Worm (Caenorhabditis elegans) whole organism, L1 larva: ENCODE results near the gene ins-10.
"Not testable (repeated sequence)": the region's sequence is repeated elsewhere in the genome, so short reads cannot be mapped to it uniquely, and the experiment has no call there.

Experiments
- F16B12.6 ChIP-seq: fragments of 150-350 bp; optimal IDR thresholded peaks from 2 replicates; lab custom pipeline; 2014; ENCODE audit warnings: missing biosample characterization, missing genetic modification characterization
- Y116A8C.19 ChIP-seq: sonication (generic microtip); optimal IDR thresholded peaks from 2 replicates; lab custom pipeline; 2016; ENCODE audit warnings: missing compliant biosample characterization, missing genetic modification characterization, borderline replicate concordance
- ama-1 ChIP-seq: fragments of 150-350 bp; optimal IDR thresholded peaks from 2 replicates; lab custom pipeline; 2014
- blmp-1 ChIP-seq: fragments of 150-350 bp; optimal IDR thresholded peaks from 2 replicates; lab custom pipeline; 2014; ENCODE audit warnings: missing biosample characterization, missing genetic modification characterization
- ceh-88 ChIP-seq: fragments of 200-800 bp; sonication (Bioruptor generic); IDR thresholded peaks from 2 replicates; pipeline ENCODE4 v1.3.6; 2022; ENCODE audit warnings: missing genetic modification characterization, missing compliant biosample characterization
- ceh-90 ChIP-seq: sonication (generic microtip); optimal IDR thresholded peaks from 2 replicates; lab custom pipeline; 2016; ENCODE audit warnings: missing genetic modification characterization, missing compliant biosample characterization
- dpl-1 ChIP-seq, 3 experiments: fragments of 150-350 bp in 2 of 3; sonication (generic microtip) in 1 of 3; optimal IDR thresholded peaks; 2 replicates each; lab custom pipeline; 2014 to 2017; ENCODE audit warnings: missing biosample characterization in 3 of 3, missing genetic modification characterization in 3 of 3, missing genetic modification reagents in 3 of 3
- dsc-1 ChIP-seq: sonication (generic microtip); optimal IDR thresholded peaks from 2 replicates; lab custom pipeline; 2016; ENCODE audit warnings: mild to moderate bottlenecking, missing genetic modification characterization, missing compliant biosample characterization
- efl-1 ChIP-seq, 4 experiments: fragments of 150-350 bp; optimal IDR thresholded peaks in 3 of 4; peaks in 1 of 4; 1 replicate in 1 of 4; 2 replicates in 3 of 4; lab custom pipeline; 2014; ENCODE audit warnings: missing biosample characterization in 2 of 4, missing genetic modification characterization in 2 of 4, missing genetic modification reagents in 2 of 4
- efl-3 ChIP-seq: fragments of 200-800 bp; sonication (Bioruptor generic); optimal IDR thresholded peaks from 2 replicates; lab custom pipeline; 2018; ENCODE audit warnings: mild to moderate bottlenecking, missing genetic modification characterization, missing compliant biosample characterization
- fkh-8 ChIP-seq: sonication (generic microtip); optimal IDR thresholded peaks from 2 replicates; lab custom pipeline; 2016; ENCODE audit warnings: mild to moderate bottlenecking, missing genetic modification characterization, missing compliant biosample characterization
- grh-1 ChIP-seq: fragments of 200-800 bp; sonication (Bioruptor generic); IDR thresholded peaks from 2 replicates; pipeline ENCODE4 v1.3.6; 2022; ENCODE audit warnings: missing genetic modification reagents, missing genetic modification characterization, missing compliant biosample characterization
- hlh-4 ChIP-seq: sonication (generic microtip); optimal IDR thresholded peaks from 2 replicates; lab custom pipeline; 2016; ENCODE audit warnings: mild to moderate bottlenecking, missing genetic modification characterization, missing compliant biosample characterization
- hpl-2 ChIP-seq: fragments of 150-350 bp; optimal IDR thresholded peaks from 2 replicates; lab custom pipeline; 2014; ENCODE audit warnings: missing biosample characterization, missing genetic modification reagents, missing genetic modification characterization
- isw-1 ChIP-seq: fragments of 200-800 bp; sonication (Bioruptor generic); IDR thresholded peaks from 2 replicates; pipeline ENCODE4 v1.3.6; 2022; ENCODE audit warnings: missing genetic modification characterization, missing compliant biosample characterization
- lin-14 ChIP-seq: fragments of 200-800 bp; sonication (Bioruptor generic); optimal IDR thresholded peaks from 2 replicates; lab custom pipeline; 2018; ENCODE audit warnings: mild to moderate bottlenecking, missing genetic modification characterization, moderate library complexity, missing compliant biosample characterization
- lin-35 ChIP-seq, 2 experiments: fragments of 150-350 bp; optimal IDR thresholded peaks; 2 replicates each; lab custom pipeline; 2014; ENCODE audit warnings: missing biosample characterization in 2 of 2, missing genetic modification characterization in 2 of 2, missing genetic modification reagents in 2 of 2
- lir-3 ChIP-seq: sonication (generic microtip); optimal IDR thresholded peaks from 2 replicates; lab custom pipeline; 2016; ENCODE audit warnings: mild to moderate bottlenecking, missing genetic modification characterization, moderate library complexity, missing compliant biosample characterization; ENCODE audit not compliant: poor library complexity
- mab-9 ChIP-seq: fragments of 200-800 bp; sonication (Bioruptor generic); IDR thresholded peaks from 2 replicates; pipeline ENCODE4 v1.3.6; 2022; ENCODE audit warnings: missing genetic modification reagents, missing genetic modification characterization, missing compliant biosample characterization
- mep-1 ChIP-seq: fragments of 150-350 bp; optimal IDR thresholded peaks from 2 replicates; lab custom pipeline; 2014; ENCODE audit warnings: missing biosample characterization, missing genetic modification characterization
- nhr-11 ChIP-seq: fragments of 150-350 bp; optimal IDR thresholded peaks from 2 replicates; lab custom pipeline; 2014; ENCODE audit warnings: missing biosample characterization, missing genetic modification characterization
- nhr-19 ChIP-seq: fragments of 200-800 bp; sonication (Bioruptor generic); conservative IDR thresholded peaks from 2 replicates; pipeline ENCODE4 v1.3.6; 2022; ENCODE audit warnings: missing genetic modification characterization, missing compliant biosample characterization
- nhr-20 ChIP-seq: sonication (generic microtip); optimal IDR thresholded peaks from 2 replicates; lab custom pipeline; 2016; ENCODE audit warnings: mild to moderate bottlenecking, missing genetic modification characterization, missing compliant biosample characterization
- nhr-47 ChIP-seq: sonication (generic microtip); optimal IDR thresholded peaks from 2 replicates; lab custom pipeline; 2016; ENCODE audit warnings: mild to moderate bottlenecking, missing genetic modification characterization, moderate library complexity, missing compliant biosample characterization
- nhr-71 ChIP-seq: sonication (generic microtip); optimal IDR thresholded peaks from 2 replicates; lab custom pipeline; 2016; ENCODE audit warnings: mild to moderate bottlenecking, missing genetic modification characterization, moderate library complexity, missing compliant biosample characterization
- nhr-85 ChIP-seq: sonication (generic microtip); peaks from one replicate; lab custom pipeline; 2016; ENCODE audit warnings: missing genetic modification characterization, inconsistent platforms, missing compliant biosample characterization
- nhr-90 ChIP-seq: sonication (generic microtip); optimal IDR thresholded peaks from 2 replicates; lab custom pipeline; 2016; ENCODE audit warnings: mild to moderate bottlenecking, missing genetic modification characterization, missing compliant biosample characterization; ENCODE audit not compliant: poor library complexity
- pax-3 ChIP-seq: fragments of 200-800 bp; sonication (Bioruptor generic); optimal IDR thresholded peaks from 2 replicates; lab custom pipeline; 2018; ENCODE audit warnings: mild to moderate bottlenecking, missing genetic modification characterization, moderate library complexity, missing compliant biosample characterization
- rnt-1 ChIP-seq: sonication (generic microtip); optimal IDR thresholded peaks from 2 replicates; lab custom pipeline; 2016; ENCODE audit warnings: mild to moderate bottlenecking, missing genetic modification characterization, moderate library complexity, missing compliant biosample characterization
- skn-1 ChIP-seq: fragments of 150-350 bp; optimal IDR thresholded peaks from 2 replicates; lab custom pipeline; 2014; ENCODE audit warnings: missing biosample characterization, missing genetic modification characterization
- snpc-4 ChIP-seq: fragments of 150-350 bp; optimal IDR thresholded peaks from 2 replicates; lab custom pipeline; 2014; ENCODE audit warnings: missing biosample characterization, missing genetic modification characterization
- snu-23 ChIP-seq: sonication (generic microtip); optimal IDR thresholded peaks from 2 replicates; lab custom pipeline; 2016; ENCODE audit warnings: missing genetic modification characterization, missing compliant biosample characterization
- sup-37 ChIP-seq: fragments of 200-800 bp; sonication (Bioruptor generic); optimal IDR thresholded peaks from 2 replicates; lab custom pipeline; 2018; ENCODE audit warnings: mild to moderate bottlenecking, missing genetic modification characterization, missing compliant biosample characterization
- swsn-7 ChIP-seq: sonication (generic microtip); optimal IDR thresholded peaks from 2 replicates; lab custom pipeline; 2016; ENCODE audit warnings: missing genetic modification characterization, missing compliant biosample characterization
- tbx-2 ChIP-seq: sonication (generic microtip); optimal IDR thresholded peaks from 2 replicates; lab custom pipeline; 2016; ENCODE audit warnings: missing genetic modification characterization, missing compliant biosample characterization
- unc-86 ChIP-seq: sonication (generic microtip); optimal IDR thresholded peaks from 2 replicates; lab custom pipeline; 2016; ENCODE audit warnings: missing genetic modification characterization, missing compliant biosample characterization
- unc-98 ChIP-seq: fragments of 200-800 bp; sonication (Bioruptor generic); IDR thresholded peaks from 2 replicates; pipeline ENCODE4 v1.3.6; 2022; ENCODE audit warnings: missing genetic modification characterization, missing compliant biosample characterization
- xbp-1 ChIP-seq: sonication (generic microtip); optimal IDR thresholded peaks from 2 replicates; lab custom pipeline; 2016; ENCODE audit warnings: missing genetic modification characterization, missing compliant biosample characterization
- zip-4 ChIP-seq: fragments of 200-800 bp; sonication (Bioruptor generic); optimal IDR thresholded peaks from 2 replicates; lab custom pipeline; 2018; ENCODE audit warnings: mild to moderate bottlenecking, missing genetic modification characterization, moderate library complexity, missing compliant biosample characterization
- ztf-11 ChIP-seq, 2 experiments: sonication (generic microtip); optimal IDR thresholded peaks; 2 replicates each; lab custom pipeline; 2016 to 2017; ENCODE audit warnings: missing genetic modification characterization in 2 of 2, missing biosample characterization in 1 of 2, missing compliant biosample characterization in 1 of 2

Gene ins-10

DNA sequence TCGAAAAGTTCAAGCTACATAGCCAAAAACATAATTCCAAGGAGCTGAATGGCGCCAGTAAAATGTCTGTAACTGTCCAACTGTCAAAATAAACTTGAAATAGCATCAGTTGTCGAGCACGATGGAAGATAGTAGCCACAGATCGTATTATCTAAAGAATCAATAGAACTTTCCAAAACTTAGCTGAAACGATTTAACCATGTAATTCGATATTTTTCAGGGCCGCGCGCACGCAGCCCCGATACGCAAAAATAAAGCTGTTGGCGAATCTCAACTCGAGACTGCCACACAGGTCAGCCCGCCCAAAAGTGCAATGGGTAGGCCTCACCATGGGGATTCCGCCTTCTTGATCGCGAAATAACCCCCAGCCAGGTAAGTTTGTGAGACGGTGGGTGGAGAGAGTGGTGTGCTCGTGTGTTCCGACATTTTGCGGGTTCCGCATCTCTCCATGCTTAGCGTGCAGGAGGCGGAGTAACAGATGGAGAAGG is 5.4 kb upstream of the ins-10 start (continued):
- TF ChIP-seq snpc-4 (peak; percentile 97), grh-1 (GFP tag; lab: Robert Waterston, UW) (peak; percentile 72), sup-37 (GFP tag; lab: Kevin White, UChicago) (peak; percentile 9), pax-3 (tag; lab: Kevin White, UChicago) (peak; percentile 52), nhr-71 (peak; percentile 84), nhr-90 (tag; lab: Kevin White, UChicago) (peak; percentile 87)
- TF ChIP-seq, all 84 proteins: peak for 29

DNA sequence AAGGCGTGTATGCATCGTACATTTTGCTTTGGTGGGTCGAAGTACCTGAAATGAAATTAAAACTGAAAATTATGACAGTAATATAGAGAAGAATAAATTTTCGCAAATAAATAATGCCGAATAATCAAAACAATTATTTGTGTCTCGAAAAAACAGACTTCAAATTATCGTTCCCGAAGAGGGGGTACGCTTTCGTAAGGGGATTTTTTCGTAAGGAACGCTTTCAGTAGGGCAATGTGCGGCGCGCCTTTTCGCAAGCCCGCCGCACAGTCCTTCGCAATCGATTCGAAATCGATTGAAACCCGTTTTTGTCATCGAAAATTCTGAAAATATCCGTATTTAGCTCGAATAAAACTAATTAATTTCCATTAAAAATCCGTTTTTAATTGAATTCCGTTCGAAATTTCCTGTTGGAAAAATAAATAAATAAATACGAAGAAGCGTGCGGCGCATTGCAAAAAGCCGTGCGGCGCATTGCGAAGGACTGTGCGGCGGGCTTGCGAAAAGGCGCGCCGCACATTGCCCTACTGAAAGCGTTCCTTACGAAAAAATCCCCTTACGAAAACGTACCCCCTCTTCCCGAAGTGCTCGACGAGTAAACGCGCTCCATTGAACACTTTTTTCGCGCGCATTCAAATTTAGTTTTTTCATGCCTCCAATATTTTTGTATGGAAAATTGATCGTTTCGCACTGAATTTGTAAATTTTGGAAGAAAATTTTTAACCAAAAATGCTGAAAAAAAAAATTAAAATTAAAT is 4.8 kb downstream of the ins-10 start, which contains the start of gene vps-39:
vps-39 (minus strand) TSS at position 51 of the 757 bp plus-strand sequence.
- TF ChIP-seq tbx-2 (peak; percentile 35), nhr-47 (tag; lab: Kevin White, UChicago) (peak; percentile 71), rnt-1 (tag; lab: Kevin White, UChicago) (peak; percentile 73), xbp-1 (tag; lab: Kevin White, UChicago) (peak; percentile 31), pax-3 (tag; lab: Kevin White, UChicago) (peak; percentile 65), lin-14 (GFP tag; lab: Kevin White, UChicago) (peak; percentile 67), nhr-19 (GFP tag; lab: Robert Waterston, UW) (peak; percentile 97), dpl-1 (GFP tag; optimal IDR thresholded peaks at IDR 0.05; lab: Kevin White, UChicago) (peak; percentile 38 to 58 (median 39)), ceh-88 (GFP tag; lab: Robert Waterston, UW) (peak; percentile 95), nhr-20 (peak; percentile 37), nhr-85 (tag; lab: Kevin White, UChicago) (peak; percentile 79), unc-86 (peak; percentile 15), lin-35 (GFP tag; optimal IDR thresholded peaks at IDR 0.05; lab: Kevin White, UChicago) (peak in 1 of 2 experiments; percentile 48), efl-1 (optimal IDR thresholded peaks at IDR 0.05; lab: Kevin White, UChicago) (peak; percentile 31 to 62), efl-1 (GFP tag; optimal IDR thresholded peaks at IDR 0.05 in 1 of 2; lab: Kevin White, UChicago) (peak; percentile 58 to 96), mab-9 (GFP tag; lab: Robert Waterston, UW) (peak; percentile 91), snu-23 (GFP tag; lab: Kevin White, UChicago) (peak; percentile 31), grh-1 (GFP tag; lab: Robert Waterston, UW) (peak; percentile 96), nhr-90 (tag; lab: Kevin White, UChicago) (peak; percentile 29), swsn-7 (tag; lab: Kevin White, UChicago) (peak; percentile 44), isw-1 (GFP tag; lab: Robert Waterston, UW) (peak; percentile 96), nhr-71 (peak; percentile 72), dsc-1 (tag; lab: Kevin White, UChicago) (peak; percentile 31), lir-3 (peak; percentile 39), unc-98 (GFP tag; lab: Robert Waterston, UW) (peak; percentile 68), ztf-11 (tag; optimal IDR thresholded peaks at IDR 0.05; lab: Kevin White, UChicago) (peak in 1 of 2 experiments; percentile 3), fkh-8 (peak; percentile 16)

DNA sequence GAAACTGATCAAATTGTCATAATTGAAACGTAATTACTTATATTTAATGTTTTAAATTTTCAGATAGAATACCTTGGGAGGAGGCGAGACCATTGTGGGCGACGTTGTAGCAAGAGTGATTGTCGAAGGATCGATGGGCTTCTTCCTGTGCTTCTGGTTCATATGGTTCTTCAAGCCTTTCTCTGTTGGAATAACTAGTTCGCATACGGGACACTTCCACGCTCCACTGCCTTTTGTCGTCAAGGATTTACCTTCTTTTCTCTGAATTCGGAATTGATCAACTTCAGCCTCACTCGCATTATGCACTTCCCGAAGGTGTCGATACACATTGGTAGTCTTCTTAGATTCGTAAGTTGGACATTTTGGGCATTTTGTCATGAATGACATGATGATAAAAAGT is 15.5 kb downstream of the ins-10 start, which contains the start of gene F58D12.1:
F58D12.1 (plus strand) TSS at position 301 of the 400 bp plus-strand sequence.
- TF ChIP-seq blmp-1 (tag; lab: Kevin White, UChicago); snpc-4; nhr-47 (tag; lab: Kevin White, UChicago): not testable (repeated sequence)

DNA sequence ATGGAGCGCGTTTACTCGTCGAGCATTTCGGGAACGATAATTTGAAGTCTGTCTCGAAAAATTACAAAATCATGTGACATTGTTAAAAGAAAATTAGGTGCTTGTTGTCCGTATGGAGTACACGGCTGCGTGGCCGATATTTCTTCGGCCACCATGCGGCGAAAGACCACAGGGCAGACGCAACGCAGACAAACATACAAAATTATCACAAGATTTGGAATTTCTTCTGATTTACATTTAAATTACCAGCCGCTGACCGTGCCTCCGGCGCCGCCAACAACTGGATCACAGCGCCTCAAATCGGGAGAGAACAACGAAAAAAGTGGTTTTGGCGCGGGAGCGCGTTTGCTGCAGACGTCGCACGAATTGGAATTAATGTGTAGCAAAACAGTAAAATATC is 21.3 kb downstream of the ins-10 start:
- TF ChIP-seq dsc-1 (tag; lab: Kevin White, UChicago), result peak; percentile 99
- TF ChIP-seq snpc-4, result peak; percentile 85
- peak; percentile 92 for TF ChIP-seq zip-4 (GFP tag; lab: Kevin White, UChicago)
- peak; percentile 95 for TF ChIP-seq hlh-4 (tag; lab: Kevin White, UChicago)
- TF ChIP-seq hpl-2 (GFP tag; lab: Kevin White, UChicago), result peak; percentile 53
- peak; percentile 62 for TF ChIP-seq skn-1 (tag; lab: Kevin White, UChicago)
- TF ChIP-seq F16B12.6 (tag; lab: Kevin White, UChicago), result peak; percentile 19
- TF ChIP-seq unc-98 (GFP tag; lab: Robert Waterston, UW), result peak; percentile 100
- TF ChIP-seq nhr-47 (tag; lab: Kevin White, UChicago), result peak; percentile 99
- peak; percentile 99 for TF ChIP-seq tbx-2
- peak; percentile 100 for TF ChIP-seq mab-9 (GFP tag; lab: Robert Waterston, UW)
- peak; percentile 83 to 89 for TF ChIP-seq lin-35 (GFP tag; optimal IDR thresholded peaks at IDR 0.05; lab: Kevin White, UChicago)
- TF ChIP-seq sup-37 (GFP tag; lab: Kevin White, UChicago), result peak; percentile 94
- TF ChIP-seq nhr-11, result peak; percentile 80
- TF ChIP-seq snu-23 (GFP tag; lab: Kevin White, UChicago), result peak; percentile 98
- peak; percentile 94 for TF ChIP-seq unc-86
- peak; percentile 59 for TF ChIP-seq blmp-1 (tag; lab: Kevin White, UChicago)
- peak; percentile 94 for TF ChIP-seq efl-3 (GFP tag; lab: Kevin White, UChicago)
- TF ChIP-seq Y116A8C.19 (tag; lab: Kevin White, UChicago), result peak; percentile 98
- peak; percentile 2 for TF ChIP-seq ama-1
- peak; percentile 83 for TF ChIP-seq mep-1 (tag; lab: Kevin White, UChicago)
- peak; percentile 97 for TF ChIP-seq fkh-8
- TF ChIP-seq ceh-90, result peak; percentile 99
- peak; percentile 99 for TF ChIP-seq ceh-88 (GFP tag; lab: Robert Waterston, UW)
- TF ChIP-seq nhr-85 (tag; lab: Kevin White, UChicago), result peak; percentile 100
